Worm (Caenorhabditis elegans): ENCODE measurements around the gene srh-218.

DNA sequence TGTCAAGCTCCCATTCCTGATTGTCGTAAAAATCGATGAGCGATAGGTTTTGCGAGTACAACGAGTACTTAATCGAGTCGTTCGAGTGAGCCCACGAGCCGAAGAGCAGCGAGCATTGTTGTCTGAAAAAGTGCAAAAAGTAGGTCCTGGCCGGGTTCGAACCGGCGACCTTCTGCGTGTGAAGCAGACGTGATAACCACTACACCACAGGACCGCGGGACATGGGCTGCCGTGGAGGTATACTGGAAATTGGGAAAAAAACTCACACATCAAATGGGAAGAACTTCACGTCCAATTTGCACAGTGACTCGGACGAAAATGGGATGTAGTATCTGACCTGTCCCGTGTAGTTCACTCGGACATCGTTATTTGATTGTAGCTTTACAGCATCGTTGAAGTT is 21.6 kb downstream of the srh-218 start:
- no peak for TF ChIP-seq dao-5 (tag; optimal IDR thresholded peaks at IDR 0.05)
- TF ChIP-seq W03F9.2 (tag; optimal IDR thresholded peaks at IDR 0.05) = no peak
- TF ChIP-seq him-1 (tag; optimal IDR thresholded peaks at IDR 0.05) = no peak
